Comparison of ENCODE assay signal across 1 worm cellular context in the genomic region with DNA sequence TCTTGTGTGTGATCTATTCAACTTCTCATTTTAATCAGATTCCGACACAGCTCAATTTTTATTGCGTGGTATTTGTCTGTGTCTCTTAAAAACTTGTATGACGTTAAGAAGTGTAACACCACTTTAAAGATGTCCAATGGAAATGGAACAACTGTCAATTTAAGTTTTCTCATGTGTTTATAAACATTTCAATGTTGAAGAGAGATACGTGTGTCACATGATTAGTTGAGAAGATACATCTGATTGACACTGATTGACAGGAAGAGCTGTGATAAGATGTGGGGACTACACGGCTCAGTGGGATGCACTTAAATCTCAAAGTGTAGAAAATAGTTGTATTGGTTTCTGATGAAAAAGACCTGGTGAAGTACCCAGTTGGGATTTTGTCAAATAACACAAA.
TF ChIP-seq lines count a peak whose summit lies in the region.

No protein-coding gene starts in this region.

TF ChIP-seq in whole organism, L1 larva, 84 proteins besides CTCF, POLR2A, EP300 and RAD21 (continued from another document):
- TF ChIP-seq zip-4 (GFP tag; optimal IDR thresholded peaks at IDR 0.05; lab: Kevin White, UChicago) (no peak), ceh-63 (GFP tag; optimal IDR thresholded peaks at IDR 0.05; lab: Kevin White, UChicago) (no peak), aha-1 (tag; optimal IDR thresholded peaks at IDR 0.05; lab: Kevin White, UChicago) (no peak), nhr-77 (tag; optimal IDR thresholded peaks at IDR 0.05; lab: Kevin White, UChicago) (no peak), mef-2 (tag; optimal IDR thresholded peaks at IDR 0.05; lab: Kevin White, UChicago) (no peak), C16A3.4 (tag; optimal IDR thresholded peaks at IDR 0.05; lab: Kevin White, UChicago) (peak; percentile 27), nhr-11 (tag; optimal IDR thresholded peaks at IDR 0.05; lab: Kevin White, UChicago) (peak; percentile 83), alr-1 (tag; optimal IDR thresholded peaks at IDR 0.05; lab: Kevin White, UChicago; ENCODE audit: borderline replicate concordance) (no peak), lin-13 (GFP tag; optimal IDR thresholded peaks at IDR 0.05; lab: Kevin White, UChicago) (peak; percentile 46), vab-15 (tag; optimal IDR thresholded peaks at IDR 0.05; lab: Kevin White, UChicago) (no peak), blmp-1 (tag; optimal IDR thresholded peaks at IDR 0.05; lab: Kevin White, UChicago) (no peak), snpc-4 (tag; optimal IDR thresholded peaks at IDR 0.05; lab: Kevin White, UChicago) (no peak), nhr-12 (tag; optimal IDR thresholded peaks at IDR 0.05; lab: Kevin White, UChicago) (no peak), efl-1 (optimal IDR thresholded peaks at IDR 0.05; lab: Kevin White, UChicago) (peak; percentile 15 to 44), efl-1 (GFP tag; optimal IDR thresholded peaks at IDR 0.05 in 1 of 2; lab: Kevin White, UChicago) (peak in 1 of 2 experiments; percentile 65), C04F5.9 (tag; optimal IDR thresholded peaks at IDR 0.05; lab: Kevin White, UChicago) (peak; percentile 18), lin-15B (tag; optimal IDR thresholded peaks at IDR 0.05; lab: Kevin White, UChicago) (no peak), fkh-10 (GFP tag; optimal IDR thresholded peaks at IDR 0.05; lab: Kevin White, UChicago) (no peak), sptf-1 (tag; optimal IDR thresholded peaks at IDR 0.05; lab: Kevin White, UChicago) (no peak), ets-5 (GFP tag; IDR thresholded peaks at IDR 0.05; lab: Robert Waterston, UW) (no peak), grh-1 (GFP tag; IDR thresholded peaks at IDR 0.05; lab: Robert Waterston, UW) (no peak), nhr-85 (tag; lab: Kevin White, UChicago) (peak; percentile 39), swsn-7 (tag; optimal IDR thresholded peaks at IDR 0.05; lab: Kevin White, UChicago) (peak; percentile 51), lsy-2 (tag; optimal IDR thresholded peaks at IDR 0.05; lab: Kevin White, UChicago) (peak; percentile 78 to 87), lin-39 (tag; optimal IDR thresholded peaks at IDR 0.05; lab: Kevin White, UChicago) (peak; percentile 96), ceh-90 (tag; optimal IDR thresholded peaks at IDR 0.05; lab: Kevin White, UChicago) (no peak), F16B12.6 (tag; optimal IDR thresholded peaks at IDR 0.05; lab: Kevin White, UChicago) (no peak), egl-13 (tag; optimal IDR thresholded peaks at IDR 0.05; lab: Kevin White, UChicago) (no peak)
